Worm (Caenorhabditis elegans) whole organism, young adult: Measurements from ENCODE around the gene H20J04.7.

Experiments used
- him-1 ChIP-seq: sonication (generic microtip); optimal IDR thresholded peaks from 2 replicates; lab custom pipeline; 2016; ENCODE audit warnings: missing genotype, missing genetic modification reagents, missing genetic modification characterization, missing compliant biosample characterization
- unc-130 ChIP-seq: sonication (generic microtip); optimal IDR thresholded peaks from 2 replicates; lab custom pipeline; 2016; ENCODE audit warnings: missing genetic modification reagents, missing genetic modification characterization, missing compliant biosample characterization

DNA sequence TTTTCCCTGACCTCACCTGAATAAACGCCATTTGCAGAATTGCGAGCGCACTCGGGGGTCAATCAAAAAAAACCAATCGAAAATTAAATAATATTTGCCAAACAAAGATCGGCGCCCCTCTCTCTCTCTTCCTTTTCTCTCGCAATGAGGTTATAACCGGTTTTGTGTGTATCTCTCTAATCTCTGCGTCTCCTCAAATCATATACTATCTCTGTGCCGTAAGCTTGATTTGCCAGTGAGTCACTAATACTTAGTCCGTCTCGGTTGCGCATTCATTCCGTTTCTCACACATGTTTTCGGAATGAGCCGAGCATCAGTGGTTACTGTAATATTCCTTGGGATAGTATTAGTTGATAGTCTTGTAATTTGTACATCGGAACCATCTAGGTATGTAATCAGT is 7.0 kb upstream of the H20J04.7 start:
- TF ChIP-seq him-1 (tag; lab: Kevin White, UChicago) = no peak
- no peak for TF ChIP-seq unc-130 (GFP tag; lab: Kevin White, UChicago)
